Fruit fly (Drosophila melanogaster): Measurements from ENCODE around the gene eIF1A.

The eIF1A gene

DNA sequence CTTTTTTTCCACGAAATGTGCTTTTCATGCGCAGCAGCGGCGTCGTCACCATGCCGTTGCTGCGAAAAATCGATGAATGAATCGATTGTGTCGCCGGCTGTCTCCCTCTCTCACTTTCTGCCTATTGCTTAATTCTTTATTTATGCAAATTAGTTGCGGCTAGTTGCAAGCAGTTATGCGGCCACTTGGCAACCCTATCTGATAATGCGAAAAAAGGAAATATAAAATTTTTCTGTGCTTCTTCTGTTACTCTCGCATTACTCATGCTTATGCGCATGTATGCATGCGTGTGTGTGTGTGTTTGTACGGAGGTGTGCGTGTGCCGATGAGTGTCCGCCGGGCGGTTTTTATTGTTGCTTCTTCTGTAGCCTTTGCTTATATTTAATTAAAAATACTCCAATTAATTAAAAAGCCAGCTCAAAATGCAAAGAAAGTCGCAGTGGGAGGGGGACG lies 30.7 kb upstream of the eIF1A start (continued):
- TF ChIP-seq TFAM (GFP tag; optimal IDR thresholded peaks at IDR 0.05) (no peak), CG17385 (GFP tag; optimal IDR thresholded peaks at IDR 0.05) (peak; percentile 24), CG9215 (GFP tag; IDR thresholded peaks at IDR 0.05) (no peak), shn (GFP tag; optimal IDR thresholded peaks at IDR 0.05) (no peak), vfl (GFP tag; optimal IDR thresholded peaks at IDR 0.05) (peak; percentile 24), pzg (GFP tag; optimal IDR thresholded peaks at IDR 0.05) (no peak), CG32767 (GFP tag; IDR thresholded peaks at IDR 0.05) (no peak), kni (GFP tag; optimal IDR thresholded peaks at IDR 0.05) (no peak), gce (GFP tag; IDR thresholded peaks at IDR 0.05) (no peak), Jarid2 (GFP tag; optimal IDR thresholded peaks at IDR 0.05) (no peak), CG12659 (GFP tag; optimal IDR thresholded peaks at IDR 0.05) (peak; percentile 40), Hr3 (GFP tag; optimal IDR thresholded peaks at IDR 0.05) (no peak), Six4 (GFP tag; optimal IDR thresholded peaks at IDR 0.05) (no peak), tin (GFP tag; optimal IDR thresholded peaks at IDR 0.05) (no peak), Taf1 (GFP tag; IDR thresholded peaks at IDR 0.05) (no peak), CG10321 (GFP tag; IDR thresholded peaks at IDR 0.05) (no peak), her (GFP tag; optimal IDR thresholded peaks at IDR 0.05) (no peak), ind (GFP tag; optimal IDR thresholded peaks at IDR 0.05) (no peak), CG3726 (GFP tag; IDR thresholded peaks at IDR 0.05) (no peak), CG7271 (tag; optimal IDR thresholded peaks at IDR 0.05) (no peak), CG11695 (GFP tag; IDR thresholded peaks at IDR 0.05) (no peak), CG6791 (GFP tag; IDR thresholded peaks at IDR 0.05; ENCODE audit: partially characterized antibody) (no peak), CG33557 (GFP tag; optimal IDR thresholded peaks at IDR 0.05) (no peak), lab (GFP tag; optimal IDR thresholded peaks at IDR 0.05) (peak; percentile 59), CG10267 (tag; optimal IDR thresholded peaks at IDR 0.05) (no peak), p53 (GFP tag; optimal IDR thresholded peaks at IDR 0.05) (no peak), CG16813 (GFP tag; IDR thresholded peaks at IDR 0.05; ENCODE audit: partially characterized antibody) (no peak), en (GFP tag; optimal IDR thresholded peaks at IDR 0.05) (no peak), CG4360 (GFP tag; IDR thresholded peaks at IDR 0.05) (no peak), Fer2 (tag; optimal IDR thresholded peaks at IDR 0.05) (no peak), CG15269 (tag; optimal IDR thresholded peaks at IDR 0.05) (no peak), Dref (GFP tag; IDR thresholded peaks at IDR 0.05) (no peak), Atf6 (GFP tag; IDR thresholded peaks at IDR 0.05) (no peak), twi (tag; optimal IDR thresholded peaks at IDR 0.05) (no peak), dmrt11E (tag; optimal IDR thresholded peaks at IDR 0.05) (no peak), CG7556 (GFP tag; optimal IDR thresholded peaks at IDR 0.05) (no peak), Dp (GFP tag; optimal IDR thresholded peaks at IDR 0.05) (no peak), crol (GFP tag; IDR thresholded peaks at IDR 0.05) (peak; percentile 49; the same call in 1 of the 2 replicates), NC2α (GFP tag; optimal IDR thresholded peaks at IDR 0.05) (no peak), CG1603 (tag; optimal IDR thresholded peaks at IDR 0.05) (no peak), Lhr (GFP tag; optimal IDR thresholded peaks at IDR 0.05) (no peak), gfzf (GFP tag; optimal IDR thresholded peaks at IDR 0.05) (no peak), Mes4 (GFP tag; optimal IDR thresholded peaks at IDR 0.05) (no peak), CG11504 (tag; optimal IDR thresholded peaks at IDR 0.05) (no peak), ems (GFP tag; optimal IDR thresholded peaks at IDR 0.05) (peak; percentile 39), CG13296 (GFP tag; optimal IDR thresholded peaks at IDR 0.05) (no peak), Max (GFP tag; optimal IDR thresholded peaks at IDR 0.05) (no peak), CG1792 (GFP tag; optimal IDR thresholded peaks at IDR 0.05) (no peak), Neu2 (GFP tag; optimal IDR thresholded peaks at IDR 0.05; ENCODE audit: borderline replicate concordance) (no peak), Dfd (GFP tag; optimal IDR thresholded peaks at IDR 0.05) (no peak), gsb-n (tag; optimal IDR thresholded peaks at IDR 0.05) (no peak)
